Worm (Caenorhabditis elegans): ENCODE results near the gene atg-9.
A peak's percentile ranks its signal among the peaks of the same experiment; 100 is the strongest.

Gene atg-9

DNA sequence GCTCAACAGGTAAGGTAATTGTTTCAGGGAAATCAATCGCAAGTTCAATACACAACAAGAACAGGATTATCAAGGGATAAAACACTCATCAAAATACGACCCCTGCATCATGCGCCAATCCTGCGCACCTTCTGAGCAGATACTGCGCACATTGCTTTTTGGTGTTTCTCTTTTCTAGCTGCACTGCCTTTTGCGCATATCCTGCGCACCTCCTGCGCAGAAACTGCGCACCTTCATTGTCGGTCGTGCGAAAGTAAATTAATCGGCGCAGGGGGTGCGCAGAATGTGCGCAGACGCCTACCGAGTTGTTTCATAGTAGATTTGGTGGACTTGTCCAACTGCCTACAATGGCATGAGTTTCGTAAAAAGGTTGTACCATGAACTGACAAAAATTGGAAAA, 32.3 kb upstream of the atg-9 start:
- 0 out of 2 replicates have a peak, but pooled peaks have one; percentile 28 for TF ChIP-seq D1046.2 (GFP tag; IDR thresholded peaks at IDR 0.05)
- peak; percentile 85 for TF ChIP-seq dmd-8 (GFP tag; IDR thresholded peaks at IDR 0.05)
- TF ChIP-seq egl-43 (GFP tag; IDR thresholded peaks at IDR 0.05), result peak; percentile 61; the same call in 1 of the 2 replicates

DNA sequence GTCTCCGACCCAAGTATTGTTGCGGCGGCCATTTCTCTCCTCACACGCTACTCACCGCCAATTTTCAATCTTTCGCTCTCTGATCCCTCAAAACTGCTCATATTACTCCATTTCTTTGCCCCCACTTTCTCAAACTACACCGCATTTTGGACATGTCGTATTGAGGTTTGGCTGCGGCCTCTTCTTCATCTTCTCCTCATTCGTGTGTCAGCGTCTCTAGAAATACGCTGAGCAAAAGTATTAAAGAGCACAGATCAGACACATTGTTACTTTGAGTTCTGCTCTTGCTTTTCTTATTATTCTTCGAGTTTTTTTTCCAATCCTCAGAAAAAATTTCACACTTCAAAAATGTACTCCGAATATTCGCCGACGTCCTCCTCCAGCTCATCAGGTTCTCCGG, 29.2 kb upstream of the atg-9 start:
- TF ChIP-seq nhr-11 (tag; optimal IDR thresholded peaks at IDR 0.05) (peak; percentile 58), attf-4 (tag; optimal IDR thresholded peaks at IDR 0.05) (no peak), lir-3 (tag; optimal IDR thresholded peaks at IDR 0.05) (no peak), dmd-9 (GFP tag; IDR thresholded peaks at IDR 0.05) (no peak), unc-62 (GFP tag; optimal IDR thresholded peaks at IDR 0.05 in 1 of 2) (peak in 1 of 2 experiments; percentile 57), unc-62 (tag; optimal IDR thresholded peaks at IDR 0.05) (no peak), aha-1 (tag) (peak; percentile 78), dpl-1 (GFP tag; optimal IDR thresholded peaks at IDR 0.05) (no peak), Y105C5A.15 (GFP tag; IDR thresholded peaks at IDR 0.05) (no peak)

DNA sequence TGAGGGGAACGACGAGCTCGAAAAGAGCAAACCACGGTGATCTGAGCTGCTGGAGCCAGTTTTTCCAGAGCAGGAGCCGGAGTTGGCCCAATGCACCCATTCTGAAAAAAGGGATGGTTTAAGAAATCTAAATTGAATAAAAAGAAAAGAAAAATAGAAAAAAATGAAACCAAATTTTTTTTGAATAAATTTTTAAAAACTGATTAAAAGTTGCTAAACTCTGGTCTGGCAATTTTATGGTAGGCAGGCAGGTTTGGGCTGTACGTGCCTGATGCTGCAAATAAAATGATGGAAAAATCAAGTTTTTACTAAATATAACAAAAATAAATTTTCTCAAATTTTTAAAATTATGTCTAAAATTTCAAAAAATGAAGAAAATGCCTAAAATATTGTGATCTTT, 18.6 kb upstream of the atg-9 start, which contains the start of gene abt-4:
TSS of gene abt-4 (minus strand) at position 101 of the 400 bp plus-strand sequence.
- TF ChIP-seq jun-1 (tag; optimal IDR thresholded peaks at IDR 0.05) (no peak), pha-4 (GFP tag; IDR thresholded peaks at IDR 0.05) (no peak), pha-4 (tag; optimal IDR thresholded peaks at IDR 0.05) (no peak)

DNA sequence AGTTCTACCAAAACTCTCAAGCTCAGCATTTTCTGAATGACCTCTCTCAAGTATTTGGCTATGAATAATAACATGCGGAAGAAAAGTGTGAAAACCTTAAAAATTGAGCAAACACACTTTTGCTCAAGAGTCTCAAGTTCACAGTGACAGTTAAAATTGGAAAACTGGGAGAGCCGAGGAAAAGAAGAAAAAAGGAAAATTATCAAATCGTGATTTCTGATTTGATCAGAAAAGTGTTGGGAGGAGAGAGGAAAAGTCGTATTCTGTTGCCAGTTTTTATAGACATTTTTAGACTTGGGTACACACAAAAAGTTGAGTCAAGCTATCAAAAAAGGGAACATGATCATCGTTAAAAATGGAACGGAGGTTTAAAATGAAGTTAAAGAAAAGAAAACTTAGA, 17.9 kb upstream of the atg-9 start:
- TF ChIP-seq unc-130 (GFP tag; optimal IDR thresholded peaks at IDR 0.05) (no peak), spr-3 (GFP tag; optimal IDR thresholded peaks at IDR 0.05) (no peak), dmd-6 (GFP tag; IDR thresholded peaks at IDR 0.05) (peak; percentile 40; the same call in 1 of the 2 replicates), madf-9 (GFP tag; conservative IDR thresholded peaks at IDR 0.05) (no peak), rbr-2 (tag; optimal IDR thresholded peaks at IDR 0.05) (no peak), set-16 (GFP tag; IDR thresholded peaks at IDR 0.05) (no peak), nhr-28 (tag; optimal IDR thresholded peaks at IDR 0.05) (peak; percentile 37), pqm-1 (tag; optimal IDR thresholded peaks at IDR 0.05) (peak; percentile 37), nhr-25 (tag; optimal IDR thresholded peaks at IDR 0.05; ENCODE audit: borderline replicate concordance, insufficient read depth) (no peak), tra-1 (GFP tag; IDR thresholded peaks at IDR 0.05) (no peak), egl-43 (GFP tag; IDR thresholded peaks at IDR 0.05) (no peak), jun-1 (tag; optimal IDR thresholded peaks at IDR 0.05) (no peak)

DNA sequence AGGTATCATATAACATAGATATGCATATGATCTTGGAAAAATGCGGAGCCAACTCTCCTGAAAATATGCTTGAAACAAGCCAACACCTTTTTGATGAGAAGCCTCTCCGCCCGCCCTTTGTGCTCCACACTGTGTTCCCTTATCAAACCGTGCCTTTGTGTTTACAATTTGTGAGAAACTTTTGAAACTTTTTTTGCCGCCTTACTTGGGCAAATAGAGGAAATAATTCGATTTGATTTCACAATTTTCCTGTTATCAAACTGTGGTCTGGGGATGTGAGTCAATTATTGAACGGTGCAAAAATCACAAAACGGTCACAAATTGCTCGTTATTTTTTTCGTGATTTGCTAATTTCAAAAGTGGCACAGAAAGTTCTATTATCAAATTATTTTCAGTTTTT, 16.6 kb upstream of the atg-9 start:
- TF ChIP-seq daf-16 (GFP tag; optimal IDR thresholded peaks at IDR 0.05) (no peak), daf-16 (tag; optimal IDR thresholded peaks at IDR 0.05) (peak; percentile 94), nhr-77 (tag; optimal IDR thresholded peaks at IDR 0.05) (peak; percentile 29), nhr-102 (tag; optimal IDR thresholded peaks at IDR 0.05) (peak; percentile 92), arid-1 (GFP tag; conservative IDR thresholded peaks at IDR 0.05) (no peak), aha-1 (tag) (peak; percentile 65), mdl-1 (tag; optimal IDR thresholded peaks at IDR 0.05) (peak in 1 of 2 experiments; percentile 15), lim-7 (GFP tag; IDR thresholded peaks at IDR 0.05) (no peak), nhr-28 (tag; optimal IDR thresholded peaks at IDR 0.05) (peak; percentile 83), mxl-3 (GFP tag; optimal IDR thresholded peaks at IDR 0.05) (peak; percentile 27), hlh-11 (tag; optimal IDR thresholded peaks at IDR 0.05) (peak; percentile 77), spr-1 (tag; optimal IDR thresholded peaks at IDR 0.05) (no peak), lin-39 (tag; optimal IDR thresholded peaks at IDR 0.05) (no peak), php-3 (GFP tag; IDR thresholded peaks at IDR 0.05) (peak; percentile 62), dve-1 (tag; optimal IDR thresholded peaks at IDR 0.05; ENCODE audit: insufficient read depth) (peak; percentile 51), zip-11 (GFP tag; IDR thresholded peaks at IDR 0.05) (no peak), snpc-4 (tag; optimal IDR thresholded peaks at IDR 0.05) (no peak), ceh-82 (tag; optimal IDR thresholded peaks at IDR 0.05) (no peak), dmd-6 (GFP tag; IDR thresholded peaks at IDR 0.05) (peak; percentile 93), nhr-6 (tag; optimal IDR thresholded peaks at IDR 0.05) (peak; percentile 48), pqm-1 (tag; optimal IDR thresholded peaks at IDR 0.05) (peak; percentile 97)

All from whole organism, L4 larva.